Worm (Caenorhabditis elegans) whole organism, midembryonic: Measurements from ENCODE around the gene C24G6.8.

ENCODE experiments used
- T22C8.4 ChIP-seq: fragments of 200-800 bp; sonication (Bioruptor generic); IDR thresholded peaks from 2 replicates; pipeline ENCODE4 v1.3.6; 2022; ENCODE audit warnings: missing genetic modification characterization, missing compliant biosample characterization
- cog-1 ChIP-seq: sonication (generic microtip); optimal IDR thresholded peaks from 2 replicates; lab custom pipeline; 2016; ENCODE audit warnings: missing genetic modification characterization, missing compliant biosample characterization
- flt-1 ChIP-seq: fragments of 200-800 bp; sonication (Bioruptor generic); IDR thresholded peaks from 2 replicates; pipeline ENCODE4 v1.3.6; 2022; ENCODE audit warnings: missing genetic modification characterization, missing compliant biosample characterization
- klf-2 ChIP-seq: fragments of 200-800 bp; sonication (Bioruptor generic); conservative IDR thresholded peaks from 2 replicates; pipeline ENCODE4 v1.3.6; 2022; ENCODE audit warnings: missing genetic modification reagents, missing genetic modification characterization, missing compliant biosample characterization
- med-1 ChIP-seq: sonication (generic microtip); optimal IDR thresholded peaks from 2 replicates; lab custom pipeline; 2017; ENCODE audit warnings: missing genetic modification characterization, mild to moderate bottlenecking, missing compliant biosample characterization, antibody characterized with exemption, missing genetic modification reagents; ENCODE audit not compliant: insufficient read depth
- ref-1 ChIP-seq: fragments of 200-800 bp; sonication (Bioruptor generic); conservative IDR thresholded peaks from 2 replicates; pipeline ENCODE4 v1.3.6; 2022; ENCODE audit warnings: missing genetic modification reagents, missing genetic modification characterization, missing compliant biosample characterization
- tab-1 ChIP-seq: fragments of 200-800 bp; sonication (Bioruptor generic); IDR thresholded peaks from 2 replicates; pipeline ENCODE4 v1.3.6; 2022; ENCODE audit warnings: missing genetic modification characterization, missing compliant biosample characterization
- ztf-23 ChIP-seq: fragments of 200-800 bp; sonication (Bioruptor generic); IDR thresholded peaks from 2 replicates; pipeline ENCODE4 v1.3.6; 2022; ENCODE audit warnings: missing genetic modification reagents, missing genetic modification characterization, missing compliant biosample characterization
- ztf-29 ChIP-seq: fragments of 200-800 bp; sonication (Bioruptor generic); IDR thresholded peaks from 2 replicates; pipeline ENCODE4 v1.3.6; 2022; ENCODE audit warnings: missing genetic modification reagents, missing genetic modification characterization, missing compliant biosample characterization

The C24G6.8 gene

ce11 chrV:5504295-5504694, 31.4 kb downstream of the C24G6.8 start:
- TF ChIP-seq ref-1 (GFP tag; lab: Robert Waterston, UW) (no peak), cog-1 (no peak), klf-2 (no peak), ztf-23 (GFP tag; lab: Robert Waterston, UW) (no peak), ztf-29 (GFP tag; lab: Robert Waterston, UW) (no peak), T22C8.4 (GFP tag; lab: Robert Waterston, UW) (no peak), med-1 (GFP tag; lab: Kevin White, UChicago) (no peak), tab-1 (GFP tag; lab: Robert Waterston, UW) (no peak), flt-1 (no peak)

ce11 chrV:5502701-5503100, 33.0 kb downstream of the C24G6.8 start:
- TF ChIP-seq tab-1 (GFP tag; lab: Robert Waterston, UW), result no peak
- TF ChIP-seq T22C8.4 (GFP tag; lab: Robert Waterston, UW), result no peak
- TF ChIP-seq med-1 (GFP tag; lab: Kevin White, UChicago), result no peak
- no peak for TF ChIP-seq ztf-23 (GFP tag; lab: Robert Waterston, UW)
- no peak for TF ChIP-seq ref-1 (GFP tag; lab: Robert Waterston, UW)
- no peak for TF ChIP-seq cog-1
- TF ChIP-seq klf-2, result no peak
- no peak for TF ChIP-seq ztf-29 (GFP tag; lab: Robert Waterston, UW)
- no peak for TF ChIP-seq flt-1

ce11 chrV:5499475-5499874, 36.2 kb downstream of the C24G6.8 start:
- TF ChIP-seq flt-1 (no peak), T22C8.4 (GFP tag; lab: Robert Waterston, UW) (no peak), klf-2 (no peak), ztf-29 (GFP tag; lab: Robert Waterston, UW) (no peak), cog-1 (no peak), ztf-23 (GFP tag; lab: Robert Waterston, UW) (no peak), ref-1 (GFP tag; lab: Robert Waterston, UW) (no peak), tab-1 (GFP tag; lab: Robert Waterston, UW) (no peak), med-1 (GFP tag; lab: Kevin White, UChicago) (no peak)

ce11 chrV:5493447-5493846, 42.2 kb downstream of the C24G6.8 start, which contains the start of gene T05C3.2:
TSS of gene T05C3.2 (plus strand) at chrV:5493747.
- TF ChIP-seq ref-1 (GFP tag; lab: Robert Waterston, UW) (no peak), flt-1 (no peak), ztf-23 (GFP tag; lab: Robert Waterston, UW) (no peak), tab-1 (GFP tag; lab: Robert Waterston, UW) (no peak), ztf-29 (GFP tag; lab: Robert Waterston, UW) (no peak), med-1 (GFP tag; lab: Kevin White, UChicago) (no peak), klf-2 (no peak), cog-1 (no peak), T22C8.4 (GFP tag; lab: Robert Waterston, UW) (no peak)

- TF ChIP-seq klf-2 (no peak), tab-1 (GFP tag; lab: Robert Waterston, UW) (no peak), T22C8.4 (GFP tag; lab: Robert Waterston, UW) (no peak), cog-1 (no peak)
Measured at ce11 chrV:5490205-5490604, 45.5 kb downstream of the C24G6.8 start, which contains the start of gene T05C3.6. TSS of gene T05C3.6 (plus strand) at chrV:5490445.

ce11 chrV:5488766-5489165, 46.9 kb downstream of the C24G6.8 start, which contains the start of gene grl-18:
TSS of gene grl-18 (minus strand) at chrV:5488866.
- TF ChIP-seq T22C8.4 (GFP tag; lab: Robert Waterston, UW) (no peak), tab-1 (GFP tag; lab: Robert Waterston, UW) (no peak), ref-1 (GFP tag; lab: Robert Waterston, UW) (no peak), ztf-23 (GFP tag; lab: Robert Waterston, UW) (no peak), flt-1 (no peak), klf-2 (no peak), med-1 (GFP tag; lab: Kevin White, UChicago) (no peak), ztf-29 (GFP tag; lab: Robert Waterston, UW) (no peak), cog-1 (no peak)

ce11 chrV:5487180-5487579, 48.5 kb downstream of the C24G6.8 start:
- no peak for TF ChIP-seq cog-1
- TF ChIP-seq klf-2, result no peak
- no peak for TF ChIP-seq flt-1
- TF ChIP-seq ztf-23 (GFP tag; lab: Robert Waterston, UW), result no peak
- TF ChIP-seq ref-1 (GFP tag; lab: Robert Waterston, UW), result no peak
- no peak for TF ChIP-seq tab-1 (GFP tag; lab: Robert Waterston, UW)
- TF ChIP-seq med-1 (GFP tag; lab: Kevin White, UChicago), result no peak
- no peak for TF ChIP-seq T22C8.4 (GFP tag; lab: Robert Waterston, UW)
- TF ChIP-seq ztf-29 (GFP tag; lab: Robert Waterston, UW), result no peak

ce11 chrV:5484866-5485265, 50.8 kb downstream of the C24G6.8 start, which contains the start of gene srg-65:
TSS of gene srg-65 (minus strand) at chrV:5484966.
- TF ChIP-seq flt-1 (no peak), med-1 (GFP tag; lab: Kevin White, UChicago) (no peak), T22C8.4 (GFP tag; lab: Robert Waterston, UW) (no peak), ztf-23 (GFP tag; lab: Robert Waterston, UW) (no peak), cog-1 (no peak), klf-2 (no peak), ztf-29 (GFP tag; lab: Robert Waterston, UW) (no peak), tab-1 (GFP tag; lab: Robert Waterston, UW) (no peak), ref-1 (GFP tag; lab: Robert Waterston, UW) (no peak)
